Worm (Caenorhabditis elegans): ENCODE measurements around the gene Y116F11B.8.

DNA sequence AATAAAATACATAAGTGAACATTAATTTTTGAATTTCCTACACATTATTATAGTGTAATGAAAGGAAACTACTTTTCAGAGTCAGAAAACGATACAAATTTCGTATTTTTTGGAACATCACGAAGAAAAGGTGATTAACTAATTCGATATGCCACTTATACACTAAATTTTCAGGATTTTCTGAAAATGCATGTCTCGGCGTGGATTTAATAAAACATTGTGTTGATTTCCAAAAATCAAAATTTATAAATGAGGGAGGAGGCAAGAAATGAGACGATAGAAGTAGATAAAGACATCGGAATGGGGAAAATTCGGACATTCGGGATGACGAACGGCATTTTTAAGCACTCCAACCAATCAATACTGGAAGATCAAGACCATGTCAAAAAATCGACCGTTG is 41.7 kb downstream of the Y116F11B.8 start, which contains the start of gene Y116F11B.14:
- TF ChIP-seq unc-39 (tag; optimal IDR thresholded peaks at IDR 0.05): no peak
- TF ChIP-seq ama-1 (optimal IDR thresholded peaks at IDR 0.05): no peak
- no peak for TF ChIP-seq elt-2 (tag; optimal IDR thresholded peaks at IDR 0.05)
- TF ChIP-seq R02D3.7 (tag; optimal IDR thresholded peaks at IDR 0.05): no peak
- TF ChIP-seq ceh-9 (tag; optimal IDR thresholded peaks at IDR 0.05): no peak
- no peak for TF ChIP-seq pha-4 (tag; optimal IDR thresholded peaks at IDR 0.05)
- TF ChIP-seq ztf-11 (tag; optimal IDR thresholded peaks at IDR 0.05): no peak
